Worm (Caenorhabditis elegans) whole organism, mixed stage, embryonic: Measurements from ENCODE around the gene K02E11.7.

Experiments used
- M03D4.4 ChIP-seq: sonication (generic microtip); optimal IDR thresholded peaks from 2 replicates; lab custom pipeline; 2017; ENCODE audit warnings: mild to moderate bottlenecking, missing genetic modification characterization, missing compliant biosample characterization
- bed-3 ChIP-seq: fragments of 200-800 bp; sonication (Bioruptor generic); optimal IDR thresholded peaks from 3 replicates; lab custom pipeline; 2018; ENCODE audit warnings: mild to moderate bottlenecking, missing genetic modification characterization, moderate library complexity, missing compliant biosample characterization
- blmp-1 ChIP-seq: fragments of 150-350 bp; optimal IDR thresholded peaks from 2 replicates; lab custom pipeline; 2014; ENCODE audit warnings: missing biosample characterization, missing genetic modification characterization
- ceh-39 ChIP-seq: fragments of 150-350 bp; optimal IDR thresholded peaks from 2 replicates; lab custom pipeline; 2014; ENCODE audit warnings: missing biosample characterization, missing genetic modification characterization
- ceh-43 ChIP-seq: fragments of 200-800 bp; sonication (Bioruptor generic); optimal IDR thresholded peaks from 2 replicates; lab custom pipeline; 2018; ENCODE audit warnings: mild to moderate bottlenecking, missing genetic modification characterization, moderate library complexity, missing compliant biosample characterization
- ces-1 ChIP-seq: fragments of 150-350 bp; optimal IDR thresholded peaks from 2 replicates; lab custom pipeline; 2014; ENCODE audit warnings: missing biosample characterization, missing genetic modification reagents, missing genetic modification characterization
- cnd-1 ChIP-seq: fragments of 200-800 bp; sonication (Bioruptor generic); optimal IDR thresholded peaks from 2 replicates; lab custom pipeline; 2018; ENCODE audit warnings: mild to moderate bottlenecking, missing genetic modification characterization, missing compliant biosample characterization
- drap-1 ChIP-seq: fragments of 200-800 bp; sonication (Bioruptor generic); optimal IDR thresholded peaks from 3 replicates; lab custom pipeline; 2018; ENCODE audit warnings: mild to moderate bottlenecking, missing genetic modification characterization, missing compliant biosample characterization
- elt-1 ChIP-seq: sonication (generic microtip); optimal IDR thresholded peaks from 2 replicates; lab custom pipeline; 2017; ENCODE audit warnings: missing genetic modification characterization, mild to moderate bottlenecking, missing compliant biosample characterization, antibody characterized with exemption, moderate library complexity, borderline replicate concordance; ENCODE audit not compliant: insufficient read depth
- elt-3 ChIP-seq: fragments of 150-350 bp; optimal IDR thresholded peaks from 2 replicates; lab custom pipeline; 2014; ENCODE audit warnings: missing biosample characterization, missing genetic modification characterization
- flh-1 ChIP-seq: fragments of 200-800 bp; sonication (Bioruptor generic); optimal IDR thresholded peaks from 2 replicates; lab custom pipeline; 2018; ENCODE audit warnings: mild to moderate bottlenecking, missing genetic modification characterization, moderate library complexity, missing compliant biosample characterization
- ham-2 ChIP-seq: fragments of 200-800 bp; sonication (Bioruptor generic); optimal IDR thresholded peaks from 2 replicates; lab custom pipeline; 2018; ENCODE audit warnings: mild to moderate bottlenecking, missing genetic modification characterization, missing compliant biosample characterization
- hlh-1 ChIP-seq: fragments of 150-350 bp; optimal IDR thresholded peaks from 2 replicates; lab custom pipeline; 2014; ENCODE audit warnings: missing biosample characterization, missing genetic modification reagents, missing genetic modification characterization
- lin-13 ChIP-seq: fragments of 150-350 bp; optimal IDR thresholded peaks from 2 replicates; lab custom pipeline; 2014; ENCODE audit warnings: missing biosample characterization, missing genetic modification characterization
- lin-32 ChIP-seq: fragments of 200-800 bp; sonication (Bioruptor generic); optimal IDR thresholded peaks from 2 replicates; lab custom pipeline; 2018; ENCODE audit warnings: mild to moderate bottlenecking, missing genetic modification characterization, missing compliant biosample characterization
- lsy-2 ChIP-seq: fragments of 150-350 bp; optimal IDR thresholded peaks from 2 replicates; lab custom pipeline; 2014; ENCODE audit warnings: missing biosample characterization, missing genetic modification characterization
- mab-5 ChIP-seq: fragments of 150-350 bp; optimal IDR thresholded peaks from 2 replicates; lab custom pipeline; 2014; ENCODE audit warnings: missing biosample characterization, missing genetic modification characterization
- mep-1 ChIP-seq: fragments of 150-350 bp; optimal IDR thresholded peaks from 2 replicates; lab custom pipeline; 2017; ENCODE audit warnings: missing biosample characterization, missing genetic modification reagents, missing genetic modification characterization, inconsistent platforms
- mls-2 ChIP-seq: sonication (generic microtip); optimal IDR thresholded peaks from 2 replicates; lab custom pipeline; 2016; ENCODE audit warnings: mild to moderate bottlenecking, missing genetic modification characterization, moderate library complexity, missing compliant biosample characterization
- nhr-12 ChIP-seq: fragments of 150-350 bp; optimal IDR thresholded peaks from 2 replicates; lab custom pipeline; 2014; ENCODE audit warnings: missing biosample characterization, missing genetic modification characterization
- nhr-2 ChIP-seq: fragments of 150-350 bp; optimal IDR thresholded peaks from 2 replicates; lab custom pipeline; 2014; ENCODE audit warnings: missing biosample characterization, missing genetic modification characterization
- nhr-237 ChIP-seq: fragments of 150-350 bp; optimal IDR thresholded peaks from 2 replicates; lab custom pipeline; 2014; ENCODE audit warnings: missing biosample characterization, missing genetic modification characterization
- nhr-28 ChIP-seq: fragments of 150-350 bp; optimal IDR thresholded peaks from 2 replicates; lab custom pipeline; 2014; ENCODE audit warnings: missing biosample characterization, missing genetic modification characterization
- nhr-76 ChIP-seq: sonication (generic microtip); optimal IDR thresholded peaks from 2 replicates; lab custom pipeline; 2017; ENCODE audit warnings: missing biosample characterization, missing genetic modification characterization
- pha-4 ChIP-seq: fragments of 150-350 bp; optimal IDR thresholded peaks from 2 replicates; lab custom pipeline; 2018; ENCODE audit warnings: missing biosample characterization, missing genetic modification reagents, missing genetic modification characterization
- snpc-4 ChIP-seq: fragments of 150-350 bp; optimal IDR thresholded peaks from 2 replicates; lab custom pipeline; 2014; ENCODE audit warnings: missing biosample characterization, missing genetic modification characterization
- tbx-8 ChIP-seq: fragments of 200-800 bp; sonication (Bioruptor generic); optimal IDR thresholded peaks from 2 replicates; lab custom pipeline; 2018; ENCODE audit warnings: mild to moderate bottlenecking, missing genetic modification characterization, moderate library complexity, missing compliant biosample characterization
- unc-120 ChIP-seq: sonication (generic microtip); optimal IDR thresholded peaks from 2 replicates; lab custom pipeline; 2017; ENCODE audit warnings: missing genetic modification characterization, missing compliant biosample characterization; ENCODE audit not compliant: poor library complexity, severe bottlenecking
- unc-39 ChIP-seq: fragments of 150-350 bp; optimal IDR thresholded peaks from 2 replicates; lab custom pipeline; 2014; ENCODE audit warnings: missing biosample characterization, missing genetic modification characterization
- unc-62 ChIP-seq: fragments of 150-350 bp; optimal IDR thresholded peaks from 2 replicates; lab custom pipeline; 2014; ENCODE audit warnings: missing biosample characterization, missing genetic modification reagents, missing genetic modification characterization
- zip-8 ChIP-seq: fragments of 150-350 bp; optimal IDR thresholded peaks from 2 replicates; lab custom pipeline; 2014; ENCODE audit warnings: missing biosample characterization, missing genetic modification characterization
- ztf-11 ChIP-seq: fragments of 150-350 bp; optimal IDR thresholded peaks from 2 replicates; lab custom pipeline; 2014; ENCODE audit warnings: missing biosample characterization, missing genetic modification characterization

Gene K02E11.7

ce11 chrV:14294396-14294795, 40.3 kb upstream of the K02E11.7 start, which contains the start of gene F14D7.9:
TSS of gene F14D7.9 (plus strand) at chrV:14294696.
- TF ChIP-seq ces-1 (no peak), hlh-1 (no peak), nhr-237 (tag; lab: Kevin White, UChicago) (no peak), elt-1 (tag; lab: Kevin White, UChicago) (no peak), blmp-1 (tag; lab: Kevin White, UChicago) (no peak), cnd-1 (no peak), nhr-12 (no peak), ceh-39 (tag; lab: Kevin White, UChicago) (no peak), nhr-76 (no peak), pha-4 (no peak), lin-13 (tag; lab: Kevin White, UChicago) (no peak), tbx-8 (GFP tag; lab: Kevin White, UChicago) (no peak), zip-8 (tag; lab: Kevin White, UChicago) (no peak), elt-3 (tag; lab: Kevin White, UChicago) (no peak), M03D4.4 (no peak), mab-5 (tag; lab: Kevin White, UChicago) (no peak), drap-1 (GFP tag; lab: Kevin White, UChicago) (no peak), snpc-4 (tag; lab: Kevin White, UChicago) (no peak)

DNA sequence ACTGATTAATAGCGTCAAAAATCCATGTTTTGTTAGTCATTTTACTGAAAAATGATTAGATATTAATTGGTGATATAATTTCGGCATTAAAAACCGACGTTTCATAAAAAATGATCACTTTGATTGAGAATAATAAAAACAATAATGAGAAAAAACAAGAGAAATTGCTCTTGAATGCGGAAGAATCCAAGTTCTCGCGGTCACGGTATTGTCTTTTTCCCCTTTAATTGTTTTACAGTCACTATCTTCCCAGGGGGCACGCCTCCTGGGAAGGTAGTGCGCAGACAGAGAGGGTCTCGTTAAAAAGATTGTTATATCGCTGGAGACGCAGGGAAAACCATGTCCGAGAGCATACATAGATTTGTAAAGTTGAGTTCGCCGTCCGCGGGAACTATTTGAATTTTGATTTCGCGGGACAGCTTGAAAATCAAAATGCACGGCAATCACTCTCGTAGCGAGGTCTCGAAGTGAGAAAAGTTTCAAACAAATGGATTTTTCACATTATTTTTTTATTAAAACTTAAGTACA, 39.6 kb upstream of the K02E11.7 start, which contains the start of gene F14D7.2:
Gene F14D7.2 (minus strand): TSS at position 51 of the 528 bp plus-strand sequence.
- no peak for TF ChIP-seq nhr-28
- no peak for TF ChIP-seq elt-1 (tag; lab: Kevin White, UChicago)
- TF ChIP-seq lin-13 (tag; lab: Kevin White, UChicago) = no peak
- no peak for TF ChIP-seq bed-3 (GFP tag; lab: Kevin White, UChicago)
- TF ChIP-seq elt-3 (tag; lab: Kevin White, UChicago) = no peak
- no peak for TF ChIP-seq mep-1 (tag; lab: Kevin White, UChicago)
- TF ChIP-seq ceh-39 (tag; lab: Kevin White, UChicago) = no peak
- no peak for TF ChIP-seq hlh-1
- no peak for TF ChIP-seq drap-1 (GFP tag; lab: Kevin White, UChicago)
- no peak for TF ChIP-seq mls-2 (tag; lab: Kevin White, UChicago)
- TF ChIP-seq nhr-12 = no peak
- no peak for TF ChIP-seq cnd-1

DNA sequence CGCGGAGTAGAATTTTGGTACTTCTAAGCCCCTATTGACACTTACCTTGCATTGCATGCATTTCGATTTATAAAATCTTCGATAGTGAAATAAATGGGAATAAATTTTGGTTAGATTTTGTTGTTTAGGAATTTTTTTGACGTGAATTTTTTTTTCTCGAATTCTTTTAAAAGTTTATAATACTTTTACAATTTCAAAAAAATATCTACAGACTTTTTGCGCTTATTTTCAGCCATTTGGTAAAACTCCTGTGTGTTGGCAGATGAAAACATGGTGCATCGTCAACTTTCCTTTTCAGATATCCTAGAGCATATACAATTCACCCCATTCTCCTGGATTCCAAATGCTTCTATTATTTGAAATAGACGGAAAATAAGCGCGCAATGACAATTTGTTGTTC, 36.5 kb upstream of the K02E11.7 start, which contains the start of gene F14D7.18:
Gene F14D7.18 (minus strand): TSS at position 101 of the 400 bp plus-strand sequence.
- TF ChIP-seq lin-32 = no peak
- TF ChIP-seq lin-13 (tag; lab: Kevin White, UChicago) = no peak

DNA sequence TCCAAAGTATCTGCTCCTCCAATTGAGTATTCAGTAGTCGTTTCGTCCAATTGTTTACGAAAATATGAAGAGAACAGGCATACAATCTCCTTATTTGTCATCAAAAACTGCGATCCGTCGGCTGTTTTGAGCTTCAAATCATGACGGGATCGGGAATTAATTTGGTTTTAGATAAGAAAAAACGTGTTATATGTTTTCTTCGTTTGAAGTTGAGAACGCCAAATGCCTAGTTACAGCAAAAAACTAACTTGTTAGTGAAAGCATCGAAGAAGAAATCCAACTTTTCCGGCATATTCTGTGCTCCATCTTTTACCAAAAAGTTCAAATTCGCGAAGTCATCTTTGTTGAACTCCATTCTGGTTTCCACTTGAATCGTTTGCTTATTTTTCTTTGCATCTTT, 35.2 kb upstream of the K02E11.7 start, which contains the start of gene F14D7.1:
Gene F14D7.1 (minus strand): TSS at position 101 of the 400 bp plus-strand sequence.
- TF ChIP-seq ces-1 = no peak
- TF ChIP-seq hlh-1 = no peak
- no peak for TF ChIP-seq tbx-8 (GFP tag; lab: Kevin White, UChicago)
- TF ChIP-seq ceh-39 (tag; lab: Kevin White, UChicago) = no peak
- no peak for TF ChIP-seq lin-13 (tag; lab: Kevin White, UChicago)
- TF ChIP-seq ztf-11 (tag; lab: Kevin White, UChicago) = no peak
- TF ChIP-seq elt-1 (tag; lab: Kevin White, UChicago) = no peak

ce11 chrV:14285803-14286202, 31.7 kb upstream of the K02E11.7 start, which contains the start of gene F40G12.11:
TSS of gene F40G12.11 (plus strand) at chrV:14286171.
- TF ChIP-seq unc-39 = no peak
- TF ChIP-seq snpc-4 (tag; lab: Kevin White, UChicago) = no peak
- TF ChIP-seq ceh-43 (GFP tag; lab: Kevin White, UChicago) = no peak
- TF ChIP-seq lsy-2 = no peak
- no peak for TF ChIP-seq bed-3 (GFP tag; lab: Kevin White, UChicago)
- no peak for TF ChIP-seq nhr-76
- no peak for TF ChIP-seq unc-120
- no peak for TF ChIP-seq ceh-39 (tag; lab: Kevin White, UChicago)
- TF ChIP-seq mls-2 (tag; lab: Kevin White, UChicago) = no peak
- no peak for TF ChIP-seq mep-1 (tag; lab: Kevin White, UChicago)
- no peak for TF ChIP-seq unc-62 (GFP tag; lab: Kevin White, UChicago)

- TF ChIP-seq mls-2 (tag; lab: Kevin White, UChicago) = no peak
- TF ChIP-seq ztf-11 (tag; lab: Kevin White, UChicago) = no peak
- no peak for TF ChIP-seq snpc-4 (tag; lab: Kevin White, UChicago)
- TF ChIP-seq pha-4 = no peak
- TF ChIP-seq unc-62 (GFP tag; lab: Kevin White, UChicago) = no peak
- no peak for TF ChIP-seq drap-1 (GFP tag; lab: Kevin White, UChicago)
- TF ChIP-seq tbx-8 (GFP tag; lab: Kevin White, UChicago) = no peak
- TF ChIP-seq ham-2 (GFP tag; lab: Kevin White, UChicago) = no peak
- TF ChIP-seq lin-13 (tag; lab: Kevin White, UChicago) = no peak
- TF ChIP-seq mab-5 (tag; lab: Kevin White, UChicago) = no peak
- TF ChIP-seq flh-1 (GFP tag; lab: Kevin White, UChicago) = no peak
- no peak for TF ChIP-seq ceh-39 (tag; lab: Kevin White, UChicago)
- no peak for TF ChIP-seq nhr-2 (tag; lab: Kevin White, UChicago)
- no peak for TF ChIP-seq nhr-237 (tag; lab: Kevin White, UChicago)
- no peak for TF ChIP-seq unc-120
Observed at ce11 chrV:14283241-14283640, 29.1 kb upstream of the K02E11.7 start, which contains the start of gene F40G12.10. TSS of gene F40G12.10 (plus strand) at chrV:14283541.
